Fruit fly (Drosophila melanogaster): ENCODE measurements around the gene CG33490.

DNA sequence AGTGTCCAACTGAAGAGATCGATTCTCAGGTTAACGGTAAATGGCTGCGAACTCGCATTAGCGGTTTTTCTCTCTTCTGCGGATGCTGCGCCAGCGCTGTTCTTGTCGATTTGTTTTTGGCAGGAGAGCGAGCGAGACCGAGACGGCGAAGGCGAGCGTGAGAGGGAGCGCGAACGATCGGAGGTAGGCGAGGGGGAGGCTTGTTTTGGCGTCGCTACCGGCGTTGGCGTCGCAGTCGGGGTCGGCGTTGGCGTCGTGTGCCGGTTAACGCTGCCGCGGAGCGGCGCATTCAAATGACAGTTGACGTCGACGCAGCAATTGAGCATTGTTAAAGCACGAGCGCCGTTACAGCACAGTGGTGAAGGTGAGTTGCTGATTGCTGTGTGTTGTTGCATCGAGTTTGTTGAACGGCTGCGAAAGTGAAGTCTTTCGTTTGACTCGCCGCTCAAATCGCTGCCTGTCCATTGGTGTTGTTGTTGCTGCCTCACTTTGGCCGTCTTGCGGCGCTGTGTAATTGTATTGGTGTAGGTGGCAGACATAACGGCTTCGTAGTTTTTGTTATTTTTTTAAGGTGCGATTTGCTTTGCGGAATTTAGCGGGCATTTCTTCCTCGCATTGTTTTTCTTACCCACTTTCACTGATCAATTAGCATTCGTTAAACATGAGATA lies 12.5 kb upstream of the CG33490 start:
- TF ChIP-seq CG8478 (optimal IDR thresholded peaks at IDR 0.05) (no peak), usp (GFP tag; optimal IDR thresholded peaks at IDR 0.05) (no peak)

Measured in whole organism.